Fruit fly (Drosophila melanogaster): ENCODE data around the gene Irbp18.

Gene Irbp18

DNA sequence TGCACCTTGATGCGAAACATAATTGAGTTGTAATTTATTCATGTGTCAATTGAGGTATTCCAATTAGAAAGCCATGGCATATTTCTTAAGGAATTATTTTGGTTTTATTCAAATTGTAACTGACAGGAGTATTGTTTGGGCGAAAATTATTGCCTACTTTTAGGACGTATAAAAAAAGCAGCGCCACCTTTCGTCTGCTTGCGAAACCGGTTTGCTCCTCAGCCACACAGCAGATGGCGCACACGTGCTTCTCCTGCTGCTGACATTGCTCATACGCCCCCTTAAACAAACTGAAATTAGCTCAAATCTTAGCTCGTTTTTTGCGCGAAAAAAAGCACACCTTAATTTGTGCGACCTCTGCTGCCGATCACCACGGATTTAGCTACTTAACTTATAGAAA is 50.1 kb downstream of the Irbp18 start (continued):
- TF ChIP-seq CG4318 (GFP tag; optimal IDR thresholded peaks at IDR 0.05) (no peak), CG16779 (tag; optimal IDR thresholded peaks at IDR 0.05) (no peak), CG6808 (GFP tag; optimal IDR thresholded peaks at IDR 0.05) (no peak), CG11294 (GFP tag; IDR thresholded peaks at IDR 0.05) (no peak; the same call in 1 of the 2 replicates), CG8319 (GFP tag; optimal IDR thresholded peaks at IDR 0.05) (peak; percentile 23), CG31627 (GFP tag; optimal IDR thresholded peaks at IDR 0.05) (peak; percentile 81), OdsH (GFP tag; optimal IDR thresholded peaks at IDR 0.05) (peak; percentile 50), Ets21C (GFP tag; optimal IDR thresholded peaks at IDR 0.05) (peak; percentile 32), Gug (GFP tag; IDR thresholded peaks at IDR 0.05) (no peak), acj6 (GFP tag; optimal IDR thresholded peaks at IDR 0.05) (peak; percentile 59), Lpt (GFP tag; optimal IDR thresholded peaks at IDR 0.05) (no peak), Hr4 (GFP tag; optimal IDR thresholded peaks at IDR 0.05) (peak; percentile 31), CG11902 (GFP tag; optimal IDR thresholded peaks at IDR 0.05) (peak; percentile 49), eg (GFP tag; IDR thresholded peaks at IDR 0.05) (peak; percentile 62), CG34406 (GFP tag; optimal IDR thresholded peaks at IDR 0.05) (peak; percentile 55), CG10631 (GFP tag; optimal IDR thresholded peaks at IDR 0.05) (no peak), pdm3 (GFP tag; optimal IDR thresholded peaks at IDR 0.05) (peak; percentile 69), CG15336 (GFP tag; IDR thresholded peaks at IDR 0.05) (no peak), Sox102F (GFP tag; optimal IDR thresholded peaks at IDR 0.05) (peak; percentile 45), CG10669 (GFP tag; optimal IDR thresholded peaks at IDR 0.05) (peak; percentile 37), CG6792 (GFP tag; optimal IDR thresholded peaks at IDR 0.05) (peak; percentile 62), fd85E (GFP tag; optimal IDR thresholded peaks at IDR 0.05) (no peak), spab (GFP tag; optimal IDR thresholded peaks at IDR 0.05) (no peak), Sox15 (GFP tag; optimal IDR thresholded peaks at IDR 0.05) (peak; percentile 2), Blimp-1 (GFP tag; optimal IDR thresholded peaks at IDR 0.05) (no peak), CG9139 (GFP tag; optimal IDR thresholded peaks at IDR 0.05) (no peak), CG11762 (GFP tag; optimal IDR thresholded peaks at IDR 0.05; ENCODE audit: insufficient read depth) (peak; percentile 20), CG3032 (tag; optimal IDR thresholded peaks at IDR 0.05) (peak; percentile 38), Sox14 (GFP tag; optimal IDR thresholded peaks at IDR 0.05) (peak; percentile 60), fd59A (GFP tag; optimal IDR thresholded peaks at IDR 0.05) (no peak), Smox (GFP tag; optimal IDR thresholded peaks at IDR 0.05) (peak; percentile 37)

Measured in whole organism, prepupa.